Worm (Caenorhabditis elegans) whole organism, mixed stage, embryonic: Measurements from ENCODE around the gene fbxo-11.2.

Source experiments
- bed-3 ChIP-seq: fragments of 200-800 bp; sonication (Bioruptor generic); optimal IDR thresholded peaks from 3 replicates; lab custom pipeline; 2018; ENCODE audit warnings: mild to moderate bottlenecking, missing genetic modification characterization, moderate library complexity, missing compliant biosample characterization
- ceh-39 ChIP-seq: fragments of 150-350 bp; optimal IDR thresholded peaks from 2 replicates; lab custom pipeline; 2014; ENCODE audit warnings: missing biosample characterization, missing genetic modification characterization
- ces-1 ChIP-seq: fragments of 150-350 bp; optimal IDR thresholded peaks from 2 replicates; lab custom pipeline; 2014; ENCODE audit warnings: missing biosample characterization, missing genetic modification reagents, missing genetic modification characterization
- elt-3 ChIP-seq: fragments of 150-350 bp; optimal IDR thresholded peaks from 2 replicates; lab custom pipeline; 2014; ENCODE audit warnings: missing biosample characterization, missing genetic modification characterization
- lsy-2 ChIP-seq: fragments of 150-350 bp; optimal IDR thresholded peaks from 2 replicates; lab custom pipeline; 2014; ENCODE audit warnings: missing biosample characterization, missing genetic modification characterization
- mab-5 ChIP-seq: fragments of 150-350 bp; optimal IDR thresholded peaks from 2 replicates; lab custom pipeline; 2014; ENCODE audit warnings: missing biosample characterization, missing genetic modification characterization
- nhr-12 ChIP-seq: fragments of 150-350 bp; optimal IDR thresholded peaks from 2 replicates; lab custom pipeline; 2014; ENCODE audit warnings: missing biosample characterization, missing genetic modification characterization
- nhr-237 ChIP-seq: fragments of 150-350 bp; optimal IDR thresholded peaks from 2 replicates; lab custom pipeline; 2014; ENCODE audit warnings: missing biosample characterization, missing genetic modification characterization
- nhr-76 ChIP-seq: sonication (generic microtip); optimal IDR thresholded peaks from 2 replicates; lab custom pipeline; 2017; ENCODE audit warnings: missing biosample characterization, missing genetic modification characterization
- pha-4 ChIP-seq: fragments of 150-350 bp; optimal IDR thresholded peaks from 2 replicates; lab custom pipeline; 2018; ENCODE audit warnings: missing biosample characterization, missing genetic modification reagents, missing genetic modification characterization
- snpc-4 ChIP-seq: fragments of 150-350 bp; optimal IDR thresholded peaks from 2 replicates; lab custom pipeline; 2014; ENCODE audit warnings: missing biosample characterization, missing genetic modification characterization
- tbx-8 ChIP-seq: fragments of 200-800 bp; sonication (Bioruptor generic); optimal IDR thresholded peaks from 2 replicates; lab custom pipeline; 2018; ENCODE audit warnings: mild to moderate bottlenecking, missing genetic modification characterization, moderate library complexity, missing compliant biosample characterization
- unc-62 ChIP-seq: fragments of 150-350 bp; optimal IDR thresholded peaks from 2 replicates; lab custom pipeline; 2014; ENCODE audit warnings: missing biosample characterization, missing genetic modification reagents, missing genetic modification characterization
- zip-8 ChIP-seq: fragments of 150-350 bp; optimal IDR thresholded peaks from 2 replicates; lab custom pipeline; 2014; ENCODE audit warnings: missing biosample characterization, missing genetic modification characterization

ce11 chrIII:1058074-1058473, 5.0 kb upstream of the fbxo-11.2 start:
- TF ChIP-seq snpc-4 (tag; lab: Kevin White, UChicago) (no peak), lsy-2 (no peak), mab-5 (tag; lab: Kevin White, UChicago) (no peak), nhr-12 (tag; lab: Kevin White, UChicago) (no peak), nhr-76 (no peak), elt-3 (tag; lab: Kevin White, UChicago) (no peak), ces-1 (GFP tag; lab: Kevin White, UChicago) (no peak), nhr-237 (no peak), unc-62 (GFP tag; lab: Kevin White, UChicago) (no peak), tbx-8 (GFP tag; lab: Kevin White, UChicago) (no peak), ceh-39 (tag; lab: Kevin White, UChicago) (no peak), bed-3 (GFP tag; lab: Kevin White, UChicago) (no peak), pha-4 (tag; lab: Kevin White, UChicago) (no peak), zip-8 (tag; lab: Kevin White, UChicago) (no peak)
